Fruit fly (Drosophila melanogaster) whole organism, embryonic: ENCODE measurements around the gene Drsl5.

Experiments
- ATbp ChIP-seq: fragments of 200-800 bp; sonication (Bioruptor generic); optimal IDR thresholded peaks from 2 replicates; lab custom pipeline; 2017; ENCODE audit warnings: missing biosample characterization, mild to moderate bottlenecking, missing genetic modification characterization, missing genetic modification reagents
- Asciz ChIP-seq: fragments of 200-800 bp; sonication (Bioruptor generic); optimal IDR thresholded peaks from 2 replicates; lab custom pipeline; 2017; ENCODE audit warnings: missing biosample characterization, mild to moderate bottlenecking, missing genetic modification characterization, missing genetic modification reagents
- Atf6 ChIP-seq: fragments of 200-800 bp; sonication (Bioruptor generic); IDR thresholded peaks from 2 replicates; pipeline ENCODE4 v1.3.6; 2022; ENCODE audit warnings: missing biosample characterization, missing genetic modification characterization
- BEAF-32 ChIP-seq: fragments of 200-800 bp; sonication (Bioruptor generic); optimal IDR thresholded peaks from 3 replicates; lab custom pipeline; 2017; ENCODE audit warnings: missing biosample characterization, missing genetic modification characterization, mild to moderate bottlenecking, moderate library complexity, missing genetic modification reagents
- C15 ChIP-seq: fragments of 200-800 bp; sonication (Bioruptor generic); IDR thresholded peaks from 3 replicates; pipeline ENCODE4 v1.3.6; 2022; ENCODE audit warnings: missing biosample characterization, missing genetic modification characterization
- CG10267 ChIP-seq: fragments of 200-800 bp; sonication (Bioruptor generic); optimal IDR thresholded peaks from 2 replicates; lab custom pipeline; 2018; ENCODE audit warnings: missing biosample characterization, mild to moderate bottlenecking, missing genetic modification characterization, moderate library complexity
- CG10565 ChIP-seq: fragments of 200-800 bp; sonication (Bioruptor generic); optimal IDR thresholded peaks from 3 replicates; lab custom pipeline; 2016; ENCODE audit warnings: missing biosample characterization, mild to moderate bottlenecking, missing genetic modification characterization
- CG12659 ChIP-seq: fragments of 200-800 bp; sonication (Bioruptor generic); optimal IDR thresholded peaks from 3 replicates; lab custom pipeline; 2017; ENCODE audit warnings: mild to moderate bottlenecking, missing biosample characterization, missing genetic modification reagents, missing genetic modification characterization
- CG12769 ChIP-seq: fragments of 200-800 bp; sonication (Bioruptor generic); optimal IDR thresholded peaks from 2 replicates; lab custom pipeline; 2019; ENCODE audit warnings: missing biosample characterization, mild to moderate bottlenecking, missing genetic modification characterization, moderate library complexity
- CG13296 ChIP-seq: fragments of 200-800 bp; sonication (Bioruptor generic); optimal IDR thresholded peaks from 3 replicates; lab custom pipeline; 2018; ENCODE audit warnings: missing biosample characterization, mild to moderate bottlenecking, missing genetic modification characterization
- CG14965 ChIP-seq: fragments of 200-800 bp; sonication (Bioruptor generic); optimal IDR thresholded peaks from 2 replicates; lab custom pipeline; 2016; ENCODE audit warnings: missing biosample characterization, missing genetic modification characterization, borderline replicate concordance
- CG18619 ChIP-seq: fragments of 200-800 bp; sonication (Bioruptor generic); optimal IDR thresholded peaks from 3 replicates; lab custom pipeline; 2017; ENCODE audit warnings: missing biosample characterization, mild to moderate bottlenecking, missing genetic modification characterization
- CG2116 ChIP-seq: fragments of 200-800 bp; sonication (Bioruptor generic); optimal IDR thresholded peaks from 3 replicates; lab custom pipeline; 2018; ENCODE audit warnings: missing biosample characterization, mild to moderate bottlenecking, missing genetic modification characterization
- CG2120 ChIP-seq: fragments of 200-800 bp; sonication (Bioruptor generic); optimal IDR thresholded peaks from 3 replicates; lab custom pipeline; 2016; ENCODE audit warnings: missing biosample characterization, missing genetic modification characterization
- CG31224 ChIP-seq: fragments of 200-800 bp; sonication (Bioruptor generic); IDR thresholded peaks from 2 replicates; pipeline ENCODE4 v1.3.6; 2022; ENCODE audit warnings: missing biosample characterization, missing genetic modification characterization
- CG3163 ChIP-seq: fragments of 200-800 bp; sonication (Bioruptor generic); optimal IDR thresholded peaks from 3 replicates; lab custom pipeline; 2016; ENCODE audit warnings: missing biosample characterization, missing genetic modification characterization
- CG3847 ChIP-seq: fragments of 200-800 bp; sonication (Bioruptor generic); IDR thresholded peaks from 2 replicates; pipeline ENCODE4 v1.3.6; 2022; ENCODE audit warnings: missing biosample characterization, missing genetic modification characterization
- CG6175 ChIP-seq: fragments of 200-800 bp; sonication (Bioruptor generic); IDR thresholded peaks from 3 replicates; pipeline ENCODE4 v1.3.6; 2022; ENCODE audit warnings: missing biosample characterization, missing genetic modification characterization
- CG6683 ChIP-seq: fragments of 200-800 bp; sonication (Bioruptor generic); optimal IDR thresholded peaks from 2 replicates; lab custom pipeline; 2017; ENCODE audit warnings: missing biosample characterization, mild to moderate bottlenecking, missing genetic modification characterization, missing genetic modification reagents
- CHES-1-like ChIP-seq: fragments of 200-800 bp; sonication (Bioruptor generic); optimal IDR thresholded peaks from 2 replicates; lab custom pipeline; 2016; ENCODE audit warnings: missing biosample characterization, missing genetic modification characterization
- CoRest ChIP-seq: fragments of 200-800 bp; sonication (Bioruptor generic); optimal IDR thresholded peaks from 3 replicates; lab custom pipeline; 2018; ENCODE audit warnings: missing biosample characterization, mild to moderate bottlenecking, missing genetic modification characterization, moderate library complexity
- Deaf1 ChIP-seq: fragments of 200-800 bp; optimal IDR thresholded peaks from 3 replicates; lab custom pipeline; 2019; ENCODE audit warnings: missing biosample characterization, mild to moderate bottlenecking, missing genetic modification characterization, moderate library complexity
- Dfd ChIP-seq, 2 experiments: fragments of >200 bp; optimal IDR thresholded peaks; 2 replicates each; lab custom pipeline; 2017; ENCODE audit warnings: missing biosample characterization in 2 of 2, missing genetic modification characterization in 2 of 2
- Hr78 ChIP-seq, 2 experiments: fragments of 200-800 bp in 1 of 2; fragments of >200 bp in 1 of 2; sonication (Bioruptor generic) in 1 of 2; optimal IDR thresholded peaks; 2 replicates each; lab custom pipeline; 2017 to 2019; ENCODE audit warnings: missing biosample characterization in 2 of 2, missing genetic modification characterization in 2 of 2, mild to moderate bottlenecking in 1 of 2, moderate library complexity in 1 of 2
- Lpt ChIP-seq: fragments of >200 bp; optimal IDR thresholded peaks from 2 replicates; lab custom pipeline; 2018; ENCODE audit warnings: missing biosample characterization, missing genetic modification characterization
- NK7.1 ChIP-seq: fragments of 200-800 bp; sonication (Bioruptor generic); optimal IDR thresholded peaks from 3 replicates; lab custom pipeline; 2016; ENCODE audit warnings: missing biosample characterization, missing genetic modification characterization
- Nf-YB ChIP-seq: fragments of 200-800 bp; sonication (Bioruptor generic); optimal IDR thresholded peaks from 3 replicates; lab custom pipeline; 2019; ENCODE audit warnings: missing biosample characterization, mild to moderate bottlenecking, missing genetic modification characterization, moderate library complexity
- Nf-YC ChIP-seq: fragments of 200-800 bp; optimal IDR thresholded peaks from 3 replicates; lab custom pipeline; 2019; ENCODE audit warnings: missing biosample characterization, mild to moderate bottlenecking, missing genetic modification characterization, moderate library complexity
- Opbp ChIP-seq: fragments of 200-800 bp; sonication (Bioruptor generic); IDR thresholded peaks from 3 replicates; pipeline ENCODE4 v1.3.6; 2022; ENCODE audit warnings: missing biosample characterization, missing genetic modification characterization; ENCODE audit not compliant: partially characterized antibody
- Scr ChIP-seq: fragments of 200-800 bp; sonication (Bioruptor generic); IDR thresholded peaks from 2 replicates; pipeline ENCODE4 v1.3.6; 2022; ENCODE audit warnings: missing biosample characterization, missing genetic modification characterization; ENCODE audit not compliant: partially characterized antibody
- Sin3A ChIP-seq: fragments of >200 bp; optimal IDR thresholded peaks from 2 replicates; lab custom pipeline; 2018
- Sry-β ChIP-seq: fragments of 200-800 bp; sonication (Bioruptor generic); optimal IDR thresholded peaks from 2 replicates; lab custom pipeline; 2018; ENCODE audit warnings: missing biosample characterization, mild to moderate bottlenecking, missing genetic modification characterization, moderate library complexity
- ash1 ChIP-seq: fragments of 200-800 bp; sonication (Bioruptor generic); optimal IDR thresholded peaks from 2 replicates; lab custom pipeline; 2018; ENCODE audit warnings: missing biosample characterization, mild to moderate bottlenecking, missing genetic modification characterization
- bigmax ChIP-seq: fragments of 200-800 bp; sonication (Bioruptor generic); optimal IDR thresholded peaks from 2 replicates; lab custom pipeline; 2018; ENCODE audit warnings: missing biosample characterization, mild to moderate bottlenecking, missing genetic modification characterization
- bsh ChIP-seq, 2 experiments: fragments of 200-800 bp; sonication (Bioruptor generic); optimal IDR thresholded peaks; 2 replicates each; lab custom pipeline; 2017 to 2018; ENCODE audit warnings: mild to moderate bottlenecking in 2 of 2, missing biosample characterization in 2 of 2, missing genetic modification characterization in 2 of 2, moderate library complexity in 1 of 2
- cato ChIP-seq: fragments of 200-800 bp; sonication (Bioruptor generic); optimal IDR thresholded peaks from 2 replicates; lab custom pipeline; 2016; ENCODE audit warnings: missing biosample characterization, missing genetic modification characterization, borderline replicate concordance
- chn ChIP-seq: fragments of 200-800 bp; sonication (Bioruptor generic); optimal IDR thresholded peaks from 2 replicates; lab custom pipeline; 2016; ENCODE audit warnings: missing biosample characterization, missing genetic modification characterization
- exex ChIP-seq: fragments of 200-800 bp; sonication (Bioruptor generic); optimal IDR thresholded peaks from 4 replicates; lab custom pipeline; 2018; ENCODE audit warnings: missing biosample characterization, mild to moderate bottlenecking, missing genetic modification characterization, moderate library complexity
- fu2 ChIP-seq: fragments of 200-800 bp; sonication (Bioruptor generic); optimal IDR thresholded peaks from 2 replicates; lab custom pipeline; 2016; ENCODE audit warnings: missing biosample characterization, missing genetic modification characterization
- h ChIP-seq: fragments of >200 bp; optimal IDR thresholded peaks from 2 replicates; lab custom pipeline; 2017
- ham ChIP-seq: fragments of 200-800 bp; sonication (Bioruptor generic); IDR thresholded peaks from 2 replicates; pipeline ENCODE4 v1.3.6; 2022; ENCODE audit warnings: missing biosample characterization, missing genetic modification characterization
- hbn ChIP-seq: fragments of 200-800 bp; sonication (Bioruptor generic); IDR thresholded peaks from 2 replicates; pipeline ENCODE4 v1.3.6; 2022; ENCODE audit warnings: missing biosample characterization, missing genetic modification characterization; ENCODE audit not compliant: partially characterized antibody
- lbe ChIP-seq: fragments of 200-800 bp; sonication (Bioruptor generic); optimal IDR thresholded peaks from 2 replicates; lab custom pipeline; 2016; ENCODE audit warnings: missing biosample characterization, mild to moderate bottlenecking, missing genetic modification characterization
- mld ChIP-seq: fragments of 200-800 bp; sonication (Bioruptor generic); IDR thresholded peaks from 3 replicates; pipeline ENCODE4 v1.3.6; 2022; ENCODE audit warnings: missing biosample characterization, missing genetic modification characterization; ENCODE audit not compliant: partially characterized antibody
- oc ChIP-seq: fragments of 200-800 bp; sonication (Bioruptor generic); optimal IDR thresholded peaks from 2 replicates; lab custom pipeline; 2018; ENCODE audit warnings: missing biosample characterization, mild to moderate bottlenecking, missing genetic modification characterization, moderate library complexity
- odd ChIP-seq: fragments of 200-800 bp; sonication (Bioruptor generic); optimal IDR thresholded peaks from 2 replicates; lab custom pipeline; 2017; ENCODE audit warnings: missing biosample characterization, mild to moderate bottlenecking, missing genetic modification characterization
- otp ChIP-seq: fragments of 200-800 bp; sonication (Bioruptor generic); IDR thresholded peaks from 3 replicates; pipeline ENCODE4, ENCODE4 v1.3.6; 2022; ENCODE audit warnings: missing biosample characterization, missing genetic modification characterization
- pan ChIP-seq, 4 experiments: fragments of >200 bp in 3 of 4; fragments of 200-800 bp in 1 of 4; sonication (Bioruptor generic) in 1 of 4; optimal IDR thresholded peaks in 3 of 4; IDR thresholded peaks in 1 of 4; 2 replicates each; pipeline versions ENCODE4 v1.3.6 to Lab custom; 2017 to 2022; ENCODE audit warnings: missing biosample characterization in 2 of 4, missing genetic modification characterization in 2 of 4, mixed read lengths in 1 of 4
- twi ChIP-seq: fragments of 200-800 bp; optimal IDR thresholded peaks from 2 replicates; lab custom pipeline; 2019; ENCODE audit warnings: missing biosample characterization, mild to moderate bottlenecking, missing genetic modification characterization, moderate library complexity
- yki ChIP-seq: fragments of >200 bp; optimal IDR thresholded peaks from 3 replicates; lab custom pipeline; 2018
- zf30C ChIP-seq: fragments of 200-800 bp; sonication (Bioruptor generic); optimal IDR thresholded peaks from 3 replicates; lab custom pipeline; 2018; ENCODE audit warnings: missing biosample characterization, mild to moderate bottlenecking, missing genetic modification characterization

Drsl5 gene

dm6 chr3L:3305430-3305829, 11.2 kb upstream of the Drsl5 start (continued):
- no peak for TF ChIP-seq CG2116 (GFP tag; lab: Kevin White, UChicago)
- TF ChIP-seq CG12659 (GFP tag; lab: Kevin White, UChicago), result peak; percentile 31
- peak; percentile 24; the same call in 1 of the 2 replicates for TF ChIP-seq Atf6 (GFP tag; lab: Robert Waterston, UW)
- peak; percentile 13 for TF ChIP-seq CG3163 (GFP tag; lab: Kevin White, UChicago)
- no peak for TF ChIP-seq Sin3A
- peak; percentile 8 for TF ChIP-seq Nf-YB
- no peak for TF ChIP-seq twi
- peak; percentile 1 for TF ChIP-seq Sry-β (GFP tag; lab: Kevin White, UChicago)
- TF ChIP-seq zf30C, result no peak
- no peak for TF ChIP-seq CG6683 (GFP tag; lab: Kevin White, UChicago)
- peak; percentile 75 for TF ChIP-seq CG12769 (tag; lab: Kevin White, UChicago)
- TF ChIP-seq CG3847 (GFP tag; lab: Robert Waterston, UW), result no peak
- TF ChIP-seq h (lab: Kevin White, UChicago), result no peak
- TF ChIP-seq CoRest (tag; lab: Kevin White, UChicago), result peak; percentile 19
- no peak for TF ChIP-seq C15 (GFP tag; lab: Robert Waterston, UW)
- TF ChIP-seq BEAF-32 (GFP tag; lab: Kevin White, UChicago), result no peak
- TF ChIP-seq oc (tag; lab: Kevin White, UChicago), result peak; percentile 58
- TF ChIP-seq NK7.1 (GFP tag; lab: Kevin White, UChicago), result peak; percentile 19
- TF ChIP-seq lbe, result no peak
- peak; percentile 37 for TF ChIP-seq CG14965 (GFP tag; lab: Kevin White, UChicago)
- no peak for TF ChIP-seq yki (lab: Kevin White, UChicago)
- peak; percentile 30 for TF ChIP-seq odd (GFP tag; lab: Kevin White, UChicago)
- TF ChIP-seq cato (GFP tag; lab: Kevin White, UChicago), result peak; percentile 31
- peak in 1 of 2 experiments; percentile 83 for TF ChIP-seq bsh (GFP tag; optimal IDR thresholded peaks at IDR 0.05; lab: Kevin White, UChicago)
- no peak for TF ChIP-seq Scr (GFP tag; lab: Robert Waterston, UW)
- peak; percentile 28 for TF ChIP-seq CG18619 (GFP tag; lab: Kevin White, UChicago)
- peak; percentile 76 for TF ChIP-seq ATbp (GFP tag; lab: Kevin White, UChicago)
- TF ChIP-seq ash1 (GFP tag; lab: Kevin White, UChicago), result no peak

- TF ChIP-seq hbn (no peak), ham (GFP tag; lab: Robert Waterston, UW) (no peak), CG10267 (tag; lab: Kevin White, UChicago) (no peak), otp (GFP tag; lab: Robert Waterston, UW) (no peak), exex (tag; lab: Kevin White, UChicago) (peak; percentile 100), Hr78 (GFP tag; optimal IDR thresholded peaks at IDR 0.05; lab: Kevin White, UChicago) (no peak), Dfd (GFP tag; optimal IDR thresholded peaks at IDR 0.05; lab: Kevin White, UChicago) (no peak), CG6175 (GFP tag; lab: Robert Waterston, UW) (no peak), CG13296 (GFP tag; lab: Kevin White, UChicago) (peak; percentile 47), Deaf1 (tag; lab: Kevin White, UChicago) (no peak), CG31224 (peak; percentile 58; the same call in 1 of the 2 replicates), CHES-1-like (GFP tag; lab: Kevin White, UChicago) (no peak), Lpt (GFP tag; lab: Kevin White, UChicago) (no peak), chn (GFP tag; lab: Kevin White, UChicago) (no peak), fu2 (GFP tag; lab: Kevin White, UChicago) (no peak), Asciz (GFP tag; lab: Kevin White, UChicago) (peak; percentile 7), Nf-YC (tag; lab: Kevin White, UChicago) (no peak), pan (optimal IDR thresholded peaks at IDR 0.05; lab: Kevin White, UChicago) (no peak), pan (GFP tag; optimal IDR thresholded peaks at IDR 0.05 in 1 of 2, IDR thresholded peaks at IDR 0.05 in 1 of 2) (no peak), Opbp (GFP tag; lab: Robert Waterston, UW) (no peak), mld (GFP tag; lab: Robert Waterston, UW) (no peak), bigmax (GFP tag; lab: Kevin White, UChicago) (no peak), CG2120 (GFP tag; lab: Kevin White, UChicago) (no peak), CG10565 (no peak)
These were observed 10.1 kb upstream of the Drsl5 start for dm6 chr3L:3306515-3306914.
